Worm (Caenorhabditis elegans): Measurements from ENCODE around the gene F43C11.6.

Gene F43C11.6

ce11 chrII:2366623-2367365 lies 24.6 kb downstream of the F43C11.6 start, which contains the start of the genes F43C11.12 and F16G10.5:
Gene F43C11.12, minus strand, starts transcription at chrII:2366723.
Gene F16G10.5, plus strand, starts transcription at chrII:2367315.
- TF ChIP-seq ztf-11 (tag; optimal IDR thresholded peaks at IDR 0.05): no peak
- TF ChIP-seq R02D3.7 (tag; optimal IDR thresholded peaks at IDR 0.05): no peak
- no peak for TF ChIP-seq mdl-1 (tag; optimal IDR thresholded peaks at IDR 0.05)
- TF ChIP-seq elt-3 (tag; optimal IDR thresholded peaks at IDR 0.05): no peak

DNA sequence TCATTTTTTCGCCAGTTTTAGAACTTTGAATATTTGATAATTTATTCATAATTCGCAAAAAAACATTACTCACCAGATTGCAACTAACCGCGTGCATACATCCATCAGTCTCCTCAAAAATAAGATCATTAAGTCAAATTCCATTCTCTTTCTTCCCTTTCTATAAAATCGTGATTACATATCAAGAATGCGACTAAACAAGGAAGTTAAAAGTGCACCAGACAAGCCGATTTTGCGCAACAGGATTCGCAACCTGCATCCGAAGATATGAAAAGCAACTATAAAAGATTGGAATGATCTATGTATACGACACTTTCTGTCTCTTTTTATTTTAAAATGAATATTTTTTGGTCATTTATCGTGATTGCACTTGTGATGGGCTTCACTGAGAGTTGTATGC lies 26.7 kb downstream of the F43C11.6 start, which contains the start of gene hpo-25:
TSS of gene hpo-25 (plus strand) at position 301 of the 400 bp plus-strand sequence.
- TF ChIP-seq ceh-16 (tag; optimal IDR thresholded peaks at IDR 0.05) (no peak), tbx-2 (tag; optimal IDR thresholded peaks at IDR 0.05) (no peak), R02D3.7 (tag; optimal IDR thresholded peaks at IDR 0.05) (no peak), nhr-11 (tag; optimal IDR thresholded peaks at IDR 0.05) (no peak), ceh-9 (tag; optimal IDR thresholded peaks at IDR 0.05) (no peak), aly-2 (tag; optimal IDR thresholded peaks at IDR 0.05) (no peak), fos-1 (tag; optimal IDR thresholded peaks at IDR 0.05) (no peak), unc-39 (tag; optimal IDR thresholded peaks at IDR 0.05) (no peak), eor-1 (tag; optimal IDR thresholded peaks at IDR 0.05) (no peak), nhr-23 (tag; optimal IDR thresholded peaks at IDR 0.05) (no peak), ztf-4 (tag; optimal IDR thresholded peaks at IDR 0.05) (no peak), unc-62 (GFP tag; optimal IDR thresholded peaks at IDR 0.05) (no peak), skn-1 (tag; optimal IDR thresholded peaks at IDR 0.05) (no peak), lin-39 (tag; optimal IDR thresholded peaks at IDR 0.05) (no peak)

DNA sequence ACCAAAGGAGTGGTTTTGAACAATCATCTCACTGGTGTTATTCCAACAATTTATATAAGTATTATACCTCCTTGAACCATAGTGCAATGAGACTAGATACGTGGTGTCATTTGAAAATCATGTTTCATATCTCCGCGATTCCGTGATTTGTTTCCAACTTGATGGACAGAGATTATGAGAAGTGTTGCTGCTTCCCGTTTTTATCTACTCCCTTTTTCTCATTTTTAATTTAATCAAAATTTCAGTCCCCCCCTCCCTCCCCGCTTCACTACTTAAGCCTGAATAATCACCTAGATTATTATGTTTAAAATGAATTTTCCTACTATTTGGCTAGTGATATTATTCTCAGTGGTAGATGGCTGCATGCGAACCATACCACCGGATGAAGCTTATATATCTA lies 29.9 kb downstream of the F43C11.6 start, which contains the start of gene F16G10.3:
TSS of gene F16G10.3 (plus strand) at position 301 of the 400 bp plus-strand sequence.
- TF ChIP-seq nhr-11 (tag; optimal IDR thresholded peaks at IDR 0.05) (no peak), ceh-82 (tag; optimal IDR thresholded peaks at IDR 0.05) (no peak), nhr-237 (tag; optimal IDR thresholded peaks at IDR 0.05) (no peak), egl-27 (tag; optimal IDR thresholded peaks at IDR 0.05) (no peak), nhr-23 (tag; optimal IDR thresholded peaks at IDR 0.05) (no peak), jun-1 (tag; optimal IDR thresholded peaks at IDR 0.05) (no peak), eor-1 (tag; optimal IDR thresholded peaks at IDR 0.05) (no peak), pha-4 (tag; optimal IDR thresholded peaks at IDR 0.05) (no peak), fkh-10 (GFP tag; optimal IDR thresholded peaks at IDR 0.05) (no peak), unc-62 (GFP tag; optimal IDR thresholded peaks at IDR 0.05) (no peak), nhr-67 (tag; optimal IDR thresholded peaks at IDR 0.05) (no peak), nhr-28 (tag; optimal IDR thresholded peaks at IDR 0.05) (no peak), elt-2 (tag; optimal IDR thresholded peaks at IDR 0.05) (no peak), fkh-2 (tag; optimal IDR thresholded peaks at IDR 0.05) (no peak), elt-3 (tag; optimal IDR thresholded peaks at IDR 0.05) (no peak), sea-2 (GFP tag; optimal IDR thresholded peaks at IDR 0.05) (no peak), egl-5 (tag; optimal IDR thresholded peaks at IDR 0.05) (no peak), ztf-4 (tag; optimal IDR thresholded peaks at IDR 0.05) (no peak)

DNA sequence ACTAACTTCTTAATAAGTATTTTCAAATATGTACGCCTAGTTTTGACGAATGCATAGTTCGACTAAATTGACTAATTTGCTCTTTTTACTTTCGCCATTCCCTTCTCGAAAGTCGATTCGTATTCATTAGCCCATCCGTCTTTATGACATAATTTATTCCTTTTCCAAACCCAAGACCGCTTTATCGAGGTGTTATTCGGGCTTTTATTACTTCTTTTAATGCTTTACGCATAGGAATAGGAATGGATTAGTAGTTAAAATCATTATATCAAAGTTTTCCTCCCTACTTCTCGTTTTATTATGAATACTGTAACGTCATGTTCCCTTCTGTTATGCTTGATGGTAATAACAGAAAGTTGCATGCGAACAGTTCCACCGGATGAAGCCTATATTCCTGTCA lies 32.7 kb downstream of the F43C11.6 start, which contains the start of gene F16G10.2:
TSS of gene F16G10.2 (plus strand) at position 301 of the 400 bp plus-strand sequence.
- no peak for TF ChIP-seq aly-2 (tag; optimal IDR thresholded peaks at IDR 0.05)
- no peak for TF ChIP-seq elt-1 (tag; optimal IDR thresholded peaks at IDR 0.05)
- no peak for TF ChIP-seq elt-3 (tag; optimal IDR thresholded peaks at IDR 0.05)
- no peak for TF ChIP-seq R02D3.7 (tag; optimal IDR thresholded peaks at IDR 0.05)
- TF ChIP-seq hmg-11 (tag; optimal IDR thresholded peaks at IDR 0.05): no peak
- no peak for TF ChIP-seq egl-27 (tag; optimal IDR thresholded peaks at IDR 0.05)
- TF ChIP-seq ztf-11 (tag; optimal IDR thresholded peaks at IDR 0.05): no peak
- no peak for TF ChIP-seq pha-4 (tag; optimal IDR thresholded peaks at IDR 0.05)
- TF ChIP-seq nhr-43 (tag; optimal IDR thresholded peaks at IDR 0.05; ENCODE audit: poor library complexity, severe bottlenecking): no peak
- no peak for TF ChIP-seq lin-15B (tag; optimal IDR thresholded peaks at IDR 0.05)
- TF ChIP-seq jun-1 (tag; optimal IDR thresholded peaks at IDR 0.05): no peak
- TF ChIP-seq fkh-10 (GFP tag; optimal IDR thresholded peaks at IDR 0.05): no peak
- TF ChIP-seq nhr-237 (tag; optimal IDR thresholded peaks at IDR 0.05): no peak
- no peak for TF ChIP-seq nhr-12 (tag; optimal IDR thresholded peaks at IDR 0.05)
- no peak for TF ChIP-seq egl-5 (tag; optimal IDR thresholded peaks at IDR 0.05)
- TF ChIP-seq nfya-1 (tag; optimal IDR thresholded peaks at IDR 0.05; ENCODE audit: insufficient read depth): no peak
- TF ChIP-seq ZK546.5 (tag; optimal IDR thresholded peaks at IDR 0.05): no peak
- no peak for TF ChIP-seq nhr-76 (tag; optimal IDR thresholded peaks at IDR 0.05)
